Worm (Caenorhabditis elegans) whole organism, young adult: ENCODE measurements around the gene F58D2.5.

Source experiments
- F52B5.7 ChIP-seq: sonication (generic microtip); optimal IDR thresholded peaks from 2 replicates; lab custom pipeline; 2016; ENCODE audit warnings: mild to moderate bottlenecking, missing genetic modification characterization, missing compliant biosample characterization
- F57A8.1 ChIP-seq: fragments of 200-800 bp; sonication (Bioruptor generic); optimal IDR thresholded peaks from 2 replicates; lab custom pipeline; 2018; ENCODE audit warnings: mild to moderate bottlenecking, missing genetic modification characterization, moderate library complexity, missing compliant biosample characterization
- Y79H2A.3 ChIP-seq: fragments of 200-800 bp; sonication (Bioruptor generic); conservative IDR thresholded peaks from 2 replicates; pipeline ENCODE4 v1.3.6; 2022; ENCODE audit warnings: missing genetic modification reagents, missing genetic modification characterization, missing compliant biosample characterization
- dpff-1 ChIP-seq: sonication (generic microtip); optimal IDR thresholded peaks from 2 replicates; lab custom pipeline; 2017; ENCODE audit warnings: mild to moderate bottlenecking, missing genetic modification characterization, missing compliant biosample characterization
- dpl-1 ChIP-seq: fragments of 150-350 bp; optimal IDR thresholded peaks from 2 replicates; lab custom pipeline; 2014; ENCODE audit warnings: missing biosample characterization, missing genetic modification reagents, missing genetic modification characterization
- hlh-26 ChIP-seq: fragments of 200-800 bp; sonication (Bioruptor generic); conservative IDR thresholded peaks from 2 replicates; pipeline ENCODE4 v1.3.6; 2022; ENCODE audit warnings: missing genetic modification reagents, missing genetic modification characterization, missing compliant biosample characterization
- hrde-1 ChIP-seq: sonication (generic microtip); optimal IDR thresholded peaks from 2 replicates; lab custom pipeline; 2016; ENCODE audit warnings: missing genetic modification characterization, mild to moderate bottlenecking, missing compliant biosample characterization, moderate library complexity, missing genotype, missing genetic modification reagents, borderline replicate concordance
- mel-28 ChIP-seq: sonication (generic microtip); optimal IDR thresholded peaks from 2 replicates; lab custom pipeline; 2016; ENCODE audit warnings: borderline replicate concordance, mild to moderate bottlenecking, missing genetic modification characterization, missing compliant biosample characterization
- nfya-2 ChIP-seq: fragments of 200-800 bp; sonication (Bioruptor generic); IDR thresholded peaks from 2 replicates; pipeline ENCODE4 v1.3.6; 2022; ENCODE audit warnings: missing genetic modification reagents, missing genetic modification characterization, missing compliant biosample characterization
- pha-4 ChIP-seq: fragments of 150-350 bp; sonication (generic microtip); optimal IDR thresholded peaks from 2 replicates; lab custom pipeline; 2014; ENCODE audit warnings: missing biosample characterization, missing genetic modification reagents, missing genetic modification characterization
- snpc-1.1 ChIP-seq: sonication (generic microtip); optimal IDR thresholded peaks from 2 replicates; lab custom pipeline; 2017; ENCODE audit warnings: missing genetic modification characterization, mild to moderate bottlenecking, missing compliant biosample characterization, antibody characterized with exemption, moderate library complexity, missing genotype, missing genetic modification reagents; ENCODE audit not compliant: insufficient read depth
- snpc-4 ChIP-seq, 5 experiments: fragments of 150-350 bp in 1 of 5; sonication (generic microtip) in 4 of 5; optimal IDR thresholded peaks; 2 replicates each; lab custom pipeline; 2014 to 2018; ENCODE audit warnings: missing genetic modification characterization in 5 of 5, missing biosample characterization in 3 of 5, antibody characterized with exemption in 2 of 5, mild to moderate bottlenecking in 2 of 5, missing compliant biosample characterization in 2 of 5, missing genotype in 2 of 5, moderate library complexity in 2 of 5, missing genetic modification reagents in 1 of 5
- ztf-6 ChIP-seq: fragments of 200-800 bp; sonication (Bioruptor generic); IDR thresholded peaks from 2 replicates; pipeline ENCODE4 v1.3.6; 2022; ENCODE audit warnings: missing genetic modification reagents, missing genetic modification characterization, missing compliant biosample characterization

ce11 chrIV:13241340-13241739 lies 48.2 kb upstream of the F58D2.5 start:
- TF ChIP-seq F57A8.1 (GFP tag; lab: Kevin White, UChicago) (no peak), Y79H2A.3 (no peak), hrde-1 (tag; lab: Kevin White, UChicago) (no peak), nfya-2 (no peak), snpc-1.1 (tag; lab: Kevin White, UChicago) (no peak), ztf-6 (GFP tag; lab: Robert Waterston, UW) (no peak), hlh-26 (GFP tag; lab: Robert Waterston, UW) (no peak), F52B5.7 (tag; lab: Kevin White, UChicago) (no peak), dpff-1 (tag; lab: Kevin White, UChicago) (no peak), mel-28 (tag; lab: Kevin White, UChicago) (no peak), dpl-1 (GFP tag; lab: Kevin White, UChicago) (no peak), snpc-4 (GFP tag; optimal IDR thresholded peaks at IDR 0.05; lab: Kevin White, UChicago) (no peak), snpc-4 (tag; optimal IDR thresholded peaks at IDR 0.05; lab: Kevin White, UChicago) (no peak), pha-4 (tag; lab: Kevin White, UChicago) (no peak)
